Worm (Caenorhabditis elegans) whole organism, L2 larva: Measurements from ENCODE around the gene F22E5.6.
"Not testable (repeated sequence)": the region's sequence is repeated elsewhere in the genome, so short reads cannot be mapped to it uniquely, and the experiment has no call there.

Source experiments
- F13H6.1 ChIP-seq: sonication (generic microtip); optimal IDR thresholded peaks from 2 replicates; lab custom pipeline; 2016; ENCODE audit warnings: missing genetic modification characterization, missing compliant biosample characterization
- R02D3.7 ChIP-seq: fragments of 150-350 bp; optimal IDR thresholded peaks from 2 replicates; lab custom pipeline; 2014; ENCODE audit warnings: missing biosample characterization, missing genetic modification characterization
- ZK546.5 ChIP-seq: sonication (generic microtip); optimal IDR thresholded peaks from 2 replicates; lab custom pipeline; 2017; ENCODE audit warnings: missing biosample characterization, missing genetic modification characterization
- alr-1 ChIP-seq: fragments of 150-350 bp; optimal IDR thresholded peaks from 2 replicates; lab custom pipeline; 2014; ENCODE audit warnings: missing biosample characterization, missing genetic modification characterization
- aly-2 ChIP-seq: fragments of 150-350 bp; optimal IDR thresholded peaks from 2 replicates; lab custom pipeline; 2014; ENCODE audit warnings: missing biosample characterization, missing genetic modification characterization
- ama-1 ChIP-seq: fragments of 150-350 bp; optimal IDR thresholded peaks from 2 replicates; lab custom pipeline; 2018; ENCODE audit warnings: inconsistent platforms
- ceh-16 ChIP-seq: fragments of 150-350 bp; optimal IDR thresholded peaks from 2 replicates; lab custom pipeline; 2014; ENCODE audit warnings: missing biosample characterization, missing genetic modification characterization
- crh-2 ChIP-seq: sonication (generic microtip); optimal IDR thresholded peaks from 2 replicates; lab custom pipeline; 2017; ENCODE audit warnings: missing biosample characterization, missing genetic modification characterization
- dmd-4 ChIP-seq: sonication (generic microtip); optimal IDR thresholded peaks from 2 replicates; lab custom pipeline; 2017; ENCODE audit warnings: missing biosample characterization, missing genetic modification characterization
- elt-1 ChIP-seq: fragments of 150-350 bp; optimal IDR thresholded peaks from 2 replicates; lab custom pipeline; 2014; ENCODE audit warnings: missing biosample characterization, missing genetic modification characterization
- fos-1 ChIP-seq: fragments of 150-350 bp; optimal IDR thresholded peaks from 2 replicates; lab custom pipeline; 2014; ENCODE audit warnings: missing biosample characterization, missing genetic modification characterization
- gmeb-1 ChIP-seq: fragments of 150-350 bp; optimal IDR thresholded peaks from 2 replicates; lab custom pipeline; 2014; ENCODE audit warnings: missing biosample characterization, missing genetic modification characterization
- lin-11 ChIP-seq: fragments of 150-350 bp; sonication (generic microtip); optimal IDR thresholded peaks from 2 replicates; lab custom pipeline; 2014; ENCODE audit warnings: missing biosample characterization, missing genetic modification characterization, inconsistent platforms, mixed read lengths
- lin-13 ChIP-seq: fragments of 150-350 bp; optimal IDR thresholded peaks from 2 replicates; lab custom pipeline; 2014; ENCODE audit warnings: missing biosample characterization, missing genetic modification reagents, missing genetic modification characterization
- lsy-2 ChIP-seq, 2 experiments: fragments of 150-350 bp in 1 of 2; sonication (generic microtip) in 1 of 2; optimal IDR thresholded peaks; 2 replicates each; lab custom pipeline; 2014 to 2017; ENCODE audit warnings: missing biosample characterization in 2 of 2, missing genetic modification characterization in 2 of 2
- nhr-11 ChIP-seq: fragments of 150-350 bp; optimal IDR thresholded peaks from 2 replicates; lab custom pipeline; 2014; ENCODE audit warnings: missing biosample characterization, missing genetic modification characterization
- nhr-12 ChIP-seq: fragments of 150-350 bp; optimal IDR thresholded peaks from 2 replicates; lab custom pipeline; 2014; ENCODE audit warnings: missing biosample characterization, missing genetic modification characterization
- nhr-129 ChIP-seq: fragments of 150-350 bp; optimal IDR thresholded peaks from 2 replicates; lab custom pipeline; 2014; ENCODE audit warnings: missing biosample characterization, missing genetic modification characterization
- nhr-237 ChIP-seq: fragments of 150-350 bp; optimal IDR thresholded peaks from 2 replicates; lab custom pipeline; 2014; ENCODE audit warnings: missing biosample characterization, missing genetic modification characterization
- nhr-6 ChIP-seq: fragments of 150-350 bp; optimal IDR thresholded peaks from 2 replicates; lab custom pipeline; 2014; ENCODE audit warnings: missing biosample characterization, missing genetic modification characterization
- skn-1 ChIP-seq: sonication (generic microtip); optimal IDR thresholded peaks from 2 replicates; lab custom pipeline; 2017; ENCODE audit warnings: missing biosample characterization, missing genetic modification characterization
- snpc-4 ChIP-seq: fragments of 150-350 bp; optimal IDR thresholded peaks from 2 replicates; lab custom pipeline; 2014; ENCODE audit warnings: missing biosample characterization, missing genetic modification characterization
- unc-39 ChIP-seq: fragments of 150-350 bp; optimal IDR thresholded peaks from 2 replicates; lab custom pipeline; 2014; ENCODE audit warnings: missing biosample characterization, missing genetic modification characterization
- unc-62 ChIP-seq: fragments of 150-350 bp; optimal IDR thresholded peaks from 2 replicates; lab custom pipeline; 2014; ENCODE audit warnings: missing biosample characterization, missing genetic modification reagents, missing genetic modification characterization
- zag-1 ChIP-seq: fragments of 150-350 bp; optimal IDR thresholded peaks from 2 replicates; lab custom pipeline; 2014; ENCODE audit warnings: missing biosample characterization, missing genetic modification characterization
- ztf-1 ChIP-seq: fragments of 200-800 bp; sonication (Bioruptor generic); conservative IDR thresholded peaks from 2 replicates; pipeline ENCODE4 v1.3.6; 2022; ENCODE audit warnings: missing genetic modification characterization, missing compliant biosample characterization
- ztf-11 ChIP-seq: sonication (generic microtip); optimal IDR thresholded peaks from 2 replicates; lab custom pipeline; 2017; ENCODE audit warnings: missing biosample characterization, missing genetic modification characterization

F22E5.6 gene

ce11 chrII:2649539-2649938, at the start of gene F22E5.6, which contains the start of gene F22E5.13:
Gene F22E5.6 (plus strand): TSS chrII:2649835.
Gene F22E5.13 (minus strand): TSS chrII:2649639.
- no peak for TF ChIP-seq unc-62 (GFP tag; lab: Kevin White, UChicago)
- no peak for TF ChIP-seq skn-1 (tag; lab: Kevin White, UChicago)
- no peak for TF ChIP-seq R02D3.7 (tag; lab: Kevin White, UChicago)
- no peak for TF ChIP-seq aly-2
- no peak for TF ChIP-seq nhr-11 (tag; lab: Kevin White, UChicago)
- no peak for TF ChIP-seq lin-11 (tag; lab: Kevin White, UChicago)
- TF ChIP-seq nhr-6 (tag; lab: Kevin White, UChicago): no peak

- not testable (repeated sequence) for TF ChIP-seq nhr-129; dmd-4 (tag; lab: Kevin White, UChicago); alr-1
- TF ChIP-seq, all 48 proteins: peak for 0; not testable (repeated sequence) for 48
Measured at ce11 chrII:2600176-2600575, 49.5 kb upstream of the F22E5.6 start, which contains the start of gene F33H12.1. Gene F33H12.1 (plus strand): TSS chrII:2600476.

ce11 chrII:2600931-2601330, 48.7 kb upstream of the F22E5.6 start:
- TF ChIP-seq aly-2 (no peak), crh-2 (tag; lab: Kevin White, UChicago) (no peak)

ce11 chrII:2605319-2605718, 44.3 kb upstream of the F22E5.6 start, which contains the start of gene sri-77:
Gene sri-77 (minus strand): TSS chrII:2605419.
- no peak for TF ChIP-seq nhr-12 (tag; lab: Kevin White, UChicago)
- TF ChIP-seq nhr-237 (tag; lab: Kevin White, UChicago): no peak
- TF ChIP-seq aly-2: no peak
- no peak for TF ChIP-seq dmd-4 (tag; lab: Kevin White, UChicago)
- TF ChIP-seq unc-39 (tag; lab: Kevin White, UChicago): no peak
- no peak for TF ChIP-seq gmeb-1
- no peak for TF ChIP-seq lin-13 (GFP tag; lab: Kevin White, UChicago)
- TF ChIP-seq ztf-11: no peak

ce11 chrII:2610202-2610912, 39.3 kb upstream of the F22E5.6 start, which contains the start of gene sri-38:
Gene sri-38 (plus strand): TSS chrII:2610862.
- TF ChIP-seq lsy-2 (tag; optimal IDR thresholded peaks at IDR 0.05; lab: Kevin White, UChicago) (no peak), fos-1 (peak; percentile 95), ceh-16 (tag; lab: Kevin White, UChicago) (no peak), crh-2 (tag; lab: Kevin White, UChicago) (peak; percentile 49)
- TF ChIP-seq, all 48 proteins: peak for 2

ce11 chrII:2611009-2611408, 38.6 kb upstream of the F22E5.6 start:
- TF ChIP-seq ZK546.5 (tag; lab: Kevin White, UChicago) (no peak), ama-1 (lab: Kevin White, UChicago) (no peak), lin-13 (GFP tag; lab: Kevin White, UChicago) (no peak), R02D3.7 (tag; lab: Kevin White, UChicago) (no peak)

- not testable (repeated sequence) for TF ChIP-seq ZK546.5 (tag; lab: Kevin White, UChicago); nhr-11 (tag; lab: Kevin White, UChicago); elt-1
Measured at ce11 chrII:2612278-2612677, 37.4 kb upstream of the F22E5.6 start, which contains the start of gene D2062.13. Gene D2062.13 (plus strand): TSS chrII:2612578.

- not testable (repeated sequence) for TF ChIP-seq crh-2 (tag; lab: Kevin White, UChicago); fos-1; ztf-1 (GFP tag; lab: Robert Waterston, UW)
Measured at ce11 chrII:2616634-2617033, 33.0 kb upstream of the F22E5.6 start, which contains the start of gene msrp-5. Gene msrp-5 (plus strand): TSS chrII:2616934.

- TF ChIP-seq zag-1 (tag; lab: Kevin White, UChicago); snpc-4; F13H6.1: not testable (repeated sequence)
Measured at ce11 chrII:2619148-2619547, 30.5 kb upstream of the F22E5.6 start, which contains the start of gene msrp-6. Gene msrp-6 (plus strand): TSS chrII:2619448.
